Fruit fly (Drosophila melanogaster) whole organism: ENCODE measurements around the gene RhoGAP18B.
A peak's percentile ranks its signal among the peaks of the same experiment; 100 is the strongest.

Experiments used
- CG8478 ChIP-seq: fragments of >200 bp; optimal IDR thresholded peaks from 2 replicates; lab custom pipeline; 2018; ENCODE audit warnings: inconsistent platforms
- Dll ChIP-seq: fragments of >200 bp; optimal IDR thresholded peaks from 2 replicates; lab custom pipeline; 2017
- EcR ChIP-seq, 2 experiments: fragments of >200 bp; optimal IDR thresholded peaks; 2 replicates each; lab custom pipeline; 2017; ENCODE audit warnings: missing biosample characterization in 2 of 2, missing genetic modification characterization in 2 of 2, missing genetic modification reagents in 2 of 2
- pan ChIP-seq: fragments of >200 bp; optimal IDR thresholded peaks from 2 replicates; lab custom pipeline; 2017
- psq ChIP-seq: fragments of >200 bp; optimal IDR thresholded peaks from 2 replicates; lab custom pipeline; 2017
- usp ChIP-seq: fragments of >200 bp; optimal IDR thresholded peaks from 2 replicates; lab custom pipeline; 2017; ENCODE audit warnings: missing biosample characterization, missing genetic modification characterization, mixed read lengths

- TF ChIP-seq pan (lab: Kevin White, UChicago) (no peak), psq (no peak), usp (no peak), Dll (lab: Kevin White, UChicago) (peak; percentile 77), CG8478 (lab: Kevin White, UChicago) (no peak), EcR (GFP tag; optimal IDR thresholded peaks at IDR 0.05; lab: Kevin White, UChicago) (no peak)
Observed at dm6 chrX:19153288-19154130, 13.4 kb downstream of the RhoGAP18B start.
